Fruit fly (Drosophila melanogaster): Measurements from ENCODE around the gene comt.

Gene comt

DNA sequence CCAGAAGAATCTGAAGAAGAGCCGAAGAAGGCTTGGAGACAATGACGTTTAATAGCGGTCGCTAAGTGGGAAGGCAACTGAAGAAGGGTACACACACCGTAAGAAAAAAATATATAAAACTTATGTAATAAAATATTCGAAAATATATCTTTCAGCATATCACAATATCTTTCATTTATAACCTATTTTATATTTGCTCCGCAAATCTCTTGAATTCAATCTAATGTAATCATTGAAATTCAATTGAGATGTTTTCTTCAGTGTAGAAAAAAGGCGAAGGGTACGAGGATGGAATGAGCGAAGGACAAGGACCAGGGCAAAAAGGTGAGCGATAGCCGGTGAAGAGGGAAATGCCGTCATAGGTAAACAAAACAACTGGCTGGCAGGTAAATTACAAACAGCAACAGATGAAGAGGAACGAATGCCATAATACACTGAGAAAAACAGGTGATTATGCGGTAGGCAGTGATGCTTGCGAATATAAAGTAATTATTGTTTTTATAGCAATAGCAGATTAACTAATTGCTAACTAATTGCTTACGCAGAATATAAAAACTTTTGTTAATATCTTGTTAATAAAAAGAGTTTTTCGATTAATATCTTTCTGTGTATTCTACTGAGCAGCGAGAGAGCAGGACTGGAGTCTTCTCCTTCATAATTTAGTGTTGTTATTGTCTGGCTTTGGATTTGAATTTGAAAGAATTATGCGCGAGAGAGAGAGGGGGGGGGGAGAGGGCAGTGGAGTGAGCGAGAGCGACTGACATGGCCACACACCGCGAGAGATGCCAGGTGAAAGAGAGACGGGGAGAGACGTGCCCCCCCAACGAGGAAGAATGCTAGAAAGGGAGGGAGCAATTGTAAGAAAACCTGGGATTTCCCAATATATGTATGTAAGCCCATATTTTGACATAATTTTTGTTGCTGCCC, 24.7 kb upstream of the comt start (continued):
- peak; percentile 79 for TF ChIP-seq CG5245 (GFP tag; optimal IDR thresholded peaks at IDR 0.05)
- peak; percentile 82 for TF ChIP-seq CG15011 (GFP tag; optimal IDR thresholded peaks at IDR 0.05)
- TF ChIP-seq CG4854 (GFP tag; optimal IDR thresholded peaks at IDR 0.05), result peak; percentile 71
- TF ChIP-seq Drgx (GFP tag; IDR thresholded peaks at IDR 0.05), result peak; percentile 48; the same call in 1 of the 2 replicates
- peak; percentile 61 for TF ChIP-seq CG31388 (GFP tag; optimal IDR thresholded peaks at IDR 0.05)
- peak; percentile 94 for TF ChIP-seq CG2712 (tag; optimal IDR thresholded peaks at IDR 0.05)
- peak; percentile 50 for TF ChIP-seq repo (GFP tag; optimal IDR thresholded peaks at IDR 0.05)
- TF ChIP-seq HLH3B (GFP tag; IDR thresholded peaks at IDR 0.05), result peak; percentile 74
- peak; percentile 39 for TF ChIP-seq ATbp (GFP tag; optimal IDR thresholded peaks at IDR 0.05)
- TF ChIP-seq PHDP (tag; optimal IDR thresholded peaks at IDR 0.05), result peak; percentile 61
- peak; percentile 94 for TF ChIP-seq CG4404 (GFP tag; IDR thresholded peaks at IDR 0.05)
- no peak for TF ChIP-seq HLHmδ (GFP tag; optimal IDR thresholded peaks at IDR 0.05)
- no peak for TF ChIP-seq MESR4 (GFP tag; optimal IDR thresholded peaks at IDR 0.05)
- peak; percentile 74; the same call in 1 of the 3 replicates for TF ChIP-seq CG6175 (GFP tag; IDR thresholded peaks at IDR 0.05)
- peak; percentile 89 for TF ChIP-seq CG13775 (GFP tag; optimal IDR thresholded peaks at IDR 0.05)
- no peak for TF ChIP-seq bigmax (GFP tag; optimal IDR thresholded peaks at IDR 0.05)
- 0 out of 2 replicates have a peak, but pooled peaks have one; percentile 23 for TF ChIP-seq rib (GFP tag; IDR thresholded peaks at IDR 0.05)
- peak; percentile 96 for TF ChIP-seq Med (GFP tag)
- TF ChIP-seq lab (GFP tag; optimal IDR thresholded peaks at IDR 0.05), result peak; percentile 76
- 0 out of 2 replicates have a peak, but pooled peaks have one; percentile 47 for TF ChIP-seq ham (GFP tag; IDR thresholded peaks at IDR 0.05)
- TF ChIP-seq abd-A (tag; optimal IDR thresholded peaks at IDR 0.05), result peak; percentile 17
- peak; percentile 67 for TF ChIP-seq CG14441 (GFP tag; IDR thresholded peaks at IDR 0.05)
- TF ChIP-seq CG15514 (GFP tag; optimal IDR thresholded peaks at IDR 0.05), result peak; percentile 47
- TF ChIP-seq wek (GFP tag; optimal IDR thresholded peaks at IDR 0.05), result peak; percentile 18
- TF ChIP-seq CG14014 (GFP tag; IDR thresholded peaks at IDR 0.05), result peak; percentile 77
- peak; percentile 80 for TF ChIP-seq ken (GFP tag; IDR thresholded peaks at IDR 0.05)
- peak; percentile 57 for TF ChIP-seq gro (GFP tag; optimal IDR thresholded peaks at IDR 0.05)
- TF ChIP-seq hth (optimal IDR thresholded peaks at IDR 0.05), result no peak
- peak; percentile 79 for TF ChIP-seq CG16863 (GFP tag; optimal IDR thresholded peaks at IDR 0.05)
- TF ChIP-seq Ravus (GFP tag; IDR thresholded peaks at IDR 0.05), result peak; percentile 17
- TF ChIP-seq CG3726 (GFP tag; IDR thresholded peaks at IDR 0.05), result peak; percentile 47; the same call in 2 of the 3 replicates
- TF ChIP-seq Sry-β (GFP tag; optimal IDR thresholded peaks at IDR 0.05), result peak; percentile 42
- TF ChIP-seq Lpt (GFP tag; optimal IDR thresholded peaks at IDR 0.05), result no peak
- no peak for TF ChIP-seq run (tag; optimal IDR thresholded peaks at IDR 0.05)
- no peak for TF ChIP-seq Dip2 (GFP tag; IDR thresholded peaks at IDR 0.05)
- TF ChIP-seq lov (optimal IDR thresholded peaks at IDR 0.05), result no peak
- TF ChIP-seq lov (GFP tag; IDR thresholded peaks at IDR 0.05), result peak; percentile 89
- TF ChIP-seq Dll (GFP tag; IDR thresholded peaks at IDR 0.05; ENCODE audit: partially characterized antibody), result no peak
- TF ChIP-seq Stat92E (GFP tag; optimal IDR thresholded peaks at IDR 0.05), result peak in 1 of 3 experiments; percentile 69
- peak; percentile 97 for TF ChIP-seq zen (tag; optimal IDR thresholded peaks at IDR 0.05)
- TF ChIP-seq Pdp1 (GFP tag; optimal IDR thresholded peaks at IDR 0.05), result peak; percentile 86 to 88
- no peak for TF ChIP-seq CG16779 (GFP tag; IDR thresholded peaks at IDR 0.05)
- TF ChIP-seq ab (GFP tag; optimal IDR thresholded peaks at IDR 0.05), result peak; percentile 19
- TF ChIP-seq CG15479 (GFP tag; optimal IDR thresholded peaks at IDR 0.05), result peak; percentile 74
- no peak for TF ChIP-seq Hey (tag; optimal IDR thresholded peaks at IDR 0.05)
- peak; percentile 77 for TF ChIP-seq CG12155 (GFP tag; optimal IDR thresholded peaks at IDR 0.05)
- TF ChIP-seq so (GFP tag; IDR thresholded peaks at IDR 0.05), result peak; percentile 78; the same call in 2 of the 3 replicates
- TF ChIP-seq scrt (GFP tag; optimal IDR thresholded peaks at IDR 0.05), result peak; percentile 82
